Fruit fly (Drosophila melanogaster) whole organism, embryonic: Measurements from ENCODE around the gene TkR86C.

Experiments
- CG5245 ChIP-seq: fragments of 200-800 bp; sonication (Bioruptor generic); optimal IDR thresholded peaks from 3 replicates; lab custom pipeline; 2016; ENCODE audit warnings: missing biosample characterization, missing genetic modification characterization
- bowl ChIP-seq: fragments of 200-800 bp; sonication (Bioruptor generic); IDR thresholded peaks from 2 replicates; pipeline ENCODE4 v1.3.6; 2022; ENCODE audit warnings: missing biosample characterization, missing genetic modification characterization

DNA sequence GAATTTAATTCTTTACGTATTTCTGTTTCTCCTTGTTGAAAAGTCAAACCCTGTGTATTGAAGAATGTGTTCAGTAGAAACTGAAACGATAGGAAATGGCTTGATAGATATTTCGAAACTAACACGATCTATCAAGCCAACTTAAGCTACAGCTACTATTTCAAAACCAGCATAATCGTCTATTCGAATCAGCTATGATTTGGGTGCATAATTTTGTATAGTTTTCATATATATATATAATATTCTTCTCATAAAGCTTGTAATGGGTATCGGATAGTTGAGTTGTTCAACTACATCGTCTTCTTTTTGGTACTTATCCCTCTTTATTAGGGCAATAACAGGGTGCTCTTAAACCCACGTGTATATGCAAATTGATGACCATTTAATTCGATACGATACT lies 15.2 kb downstream of the TkR86C start, which contains the start of gene tomboy20:
- no peak for TF ChIP-seq CG5245
- no peak for TF ChIP-seq bowl (GFP tag; lab: Robert Waterston, UW)
